Fruit fly (Drosophila melanogaster) whole organism, embryonic: ENCODE measurements around the gene CG31445.

Experiments used
- Blimp-1 ChIP-seq: fragments of 200-800 bp; sonication (Bioruptor generic); optimal IDR thresholded peaks from 3 replicates; lab custom pipeline; 2018; ENCODE audit warnings: missing biosample characterization, missing genetic modification characterization, mild to moderate bottlenecking, moderate library complexity, missing genetic modification reagents
- CG1024 ChIP-seq: fragments of 200-800 bp; sonication (Bioruptor generic); IDR thresholded peaks from 2 replicates; pipeline ENCODE4 v1.3.6; 2022; ENCODE audit warnings: missing biosample characterization, missing genetic modification characterization
- CG10959 ChIP-seq: fragments of 200-800 bp; sonication (Bioruptor generic); IDR thresholded peaks from 2 replicates; pipeline ENCODE4 v1.3.6; 2022; ENCODE audit warnings: missing biosample characterization, missing genetic modification characterization
- CG10979 ChIP-seq: fragments of 200-800 bp; sonication (Bioruptor generic); optimal IDR thresholded peaks from 2 replicates; lab custom pipeline; 2018; ENCODE audit warnings: missing biosample characterization, mild to moderate bottlenecking, missing genetic modification characterization, moderate library complexity
- CG12236 ChIP-seq: fragments of 200-800 bp; sonication (Bioruptor generic); optimal IDR thresholded peaks from 2 replicates; lab custom pipeline; 2016; ENCODE audit warnings: missing biosample characterization, missing genetic modification characterization
- CG14710 ChIP-seq: fragments of 200-800 bp; sonication (Bioruptor generic); optimal IDR thresholded peaks from 3 replicates; lab custom pipeline; 2019; ENCODE audit warnings: missing biosample characterization, mild to moderate bottlenecking, missing genetic modification characterization, moderate library complexity
- CG15269 ChIP-seq: fragments of 200-800 bp; sonication (Bioruptor generic); optimal IDR thresholded peaks from 2 replicates; lab custom pipeline; 2018; ENCODE audit warnings: missing biosample characterization, mild to moderate bottlenecking, missing genetic modification characterization, moderate library complexity
- CG16779 ChIP-seq: fragments of 200-800 bp; sonication (Bioruptor generic); IDR thresholded peaks from 2 replicates; pipeline ENCODE4 v1.3.6; 2022; ENCODE audit warnings: missing biosample characterization, missing genetic modification characterization
- CG17361 ChIP-seq: fragments of 200-800 bp; sonication (Bioruptor generic); IDR thresholded peaks from 3 replicates; pipeline ENCODE4 v1.3.6; 2022; ENCODE audit warnings: missing biosample characterization, missing genetic modification characterization
- CG18262 ChIP-seq: fragments of 200-800 bp; optimal IDR thresholded peaks from 3 replicates; lab custom pipeline; 2019; ENCODE audit warnings: missing biosample characterization, mild to moderate bottlenecking, missing genetic modification characterization, moderate library complexity
- CG31224 ChIP-seq: fragments of 200-800 bp; sonication (Bioruptor generic); IDR thresholded peaks from 2 replicates; pipeline ENCODE4 v1.3.6; 2022; ENCODE audit warnings: missing biosample characterization, missing genetic modification characterization
- CG31441 ChIP-seq: fragments of 200-800 bp; sonication (Bioruptor generic); IDR thresholded peaks from 2 replicates; pipeline ENCODE4 v1.3.6; 2022; ENCODE audit warnings: missing biosample characterization, missing genetic modification characterization
- CG32767 ChIP-seq: fragments of 200-800 bp; sonication (Bioruptor generic); IDR thresholded peaks from 2 replicates; pipeline ENCODE4 v1.3.6; 2022; ENCODE audit warnings: missing biosample characterization, missing genetic modification characterization
- CG33213 ChIP-seq: fragments of 200-800 bp; sonication (Bioruptor generic); optimal IDR thresholded peaks from 3 replicates; lab custom pipeline; 2016; ENCODE audit warnings: missing biosample characterization, missing genetic modification characterization
- CG6254 ChIP-seq: fragments of 200-800 bp; sonication (Bioruptor generic); optimal IDR thresholded peaks from 3 replicates; lab custom pipeline; 2017; ENCODE audit warnings: mild to moderate bottlenecking, missing biosample characterization, missing genetic modification reagents, missing genetic modification characterization
- CG8478 ChIP-seq: fragments of >200 bp; optimal IDR thresholded peaks from 2 replicates; lab custom pipeline; 2018
- CG9876 ChIP-seq: fragments of 200-800 bp; sonication (Bioruptor generic); optimal IDR thresholded peaks from 2 replicates; lab custom pipeline; 2016; ENCODE audit warnings: missing biosample characterization, missing genetic modification characterization
- Camta ChIP-seq: fragments of 200-800 bp; sonication (Bioruptor generic); optimal IDR thresholded peaks from 2 replicates; lab custom pipeline; 2016; ENCODE audit warnings: missing biosample characterization, missing genetic modification characterization
- CrebB ChIP-seq: fragments of 200-800 bp; sonication (Bioruptor generic); optimal IDR thresholded peaks from 3 replicates; lab custom pipeline; 2018; ENCODE audit warnings: missing biosample characterization, mild to moderate bottlenecking, missing genetic modification characterization
- D19A ChIP-seq: fragments of 200-800 bp; optimal IDR thresholded peaks from 3 replicates; lab custom pipeline; 2019; ENCODE audit warnings: missing biosample characterization, mild to moderate bottlenecking, missing genetic modification characterization, moderate library complexity
- D19B ChIP-seq: fragments of 200-800 bp; sonication (Bioruptor generic); optimal IDR thresholded peaks from 2 replicates; lab custom pipeline; 2017; ENCODE audit warnings: missing biosample characterization, mild to moderate bottlenecking, missing genetic modification characterization
- Dip2 ChIP-seq: fragments of 200-800 bp; sonication (Bioruptor generic); IDR thresholded peaks from 2 replicates; pipeline ENCODE4 v1.3.6; 2022; ENCODE audit warnings: missing biosample characterization, missing genetic modification characterization
- Drgx ChIP-seq: fragments of 200-800 bp; sonication (Bioruptor generic); IDR thresholded peaks from 2 replicates; pipeline ENCODE4 v1.3.6; 2022; ENCODE audit warnings: missing biosample characterization, missing genetic modification characterization
- Ets65A ChIP-seq: fragments of 200-800 bp; sonication (Bioruptor generic); peaks from one replicate; lab custom pipeline; 2016; ENCODE audit warnings: missing biosample characterization, missing genetic modification characterization
- Hr39 ChIP-seq: fragments of >200 bp; optimal IDR thresholded peaks from 2 replicates; lab custom pipeline; 2017
- Lim3 ChIP-seq: fragments of 200-800 bp; sonication (Bioruptor generic); IDR thresholded peaks from 2 replicates; pipeline ENCODE4 v1.3.6; 2022; ENCODE audit warnings: missing biosample characterization, missing genetic modification characterization
- da ChIP-seq: fragments of 200-800 bp; sonication (Bioruptor generic); optimal IDR thresholded peaks from 2 replicates; lab custom pipeline; 2016; ENCODE audit warnings: missing biosample characterization, missing genetic modification characterization
- fd64A ChIP-seq: fragments of 200-800 bp; sonication (Bioruptor generic); optimal IDR thresholded peaks from 3 replicates; lab custom pipeline; 2018; ENCODE audit warnings: missing biosample characterization, mild to moderate bottlenecking, missing genetic modification characterization
- jigr1 ChIP-seq: fragments of 200-800 bp; sonication (Bioruptor generic); IDR thresholded peaks from 3 replicates; pipeline ENCODE4 v1.3.6; 2022; ENCODE audit warnings: missing biosample characterization, missing genetic modification characterization
- jumu ChIP-seq: fragments of 200-800 bp; sonication (Bioruptor generic); optimal IDR thresholded peaks from 3 replicates; lab custom pipeline; 2016; ENCODE audit warnings: missing biosample characterization, missing genetic modification characterization
- nom ChIP-seq: fragments of 200-800 bp; sonication (Bioruptor generic); optimal IDR thresholded peaks from 2 replicates; lab custom pipeline; 2017; ENCODE audit warnings: missing biosample characterization, missing genetic modification characterization, mild to moderate bottlenecking, moderate library complexity, missing genetic modification reagents
- p53 ChIP-seq: fragments of 200-800 bp; sonication (Bioruptor generic); optimal IDR thresholded peaks from 2 replicates; lab custom pipeline; 2016; ENCODE audit warnings: missing biosample characterization, missing genetic modification characterization
- phol ChIP-seq: fragments of 200-800 bp; sonication (Bioruptor generic); optimal IDR thresholded peaks from 3 replicates; lab custom pipeline; 2018; ENCODE audit warnings: missing biosample characterization, mild to moderate bottlenecking, missing genetic modification characterization, moderate library complexity
- prd ChIP-seq, 3 experiments: fragments of >200 bp in 2 of 3; fragments of 200-800 bp in 1 of 3; sonication (Bioruptor generic) in 1 of 3; optimal IDR thresholded peaks in 2 of 3; IDR thresholded peaks in 1 of 3; 2 replicates in 2 of 3; 3 replicates in 1 of 3; pipeline versions ENCODE4 v1.3.6 to Lab custom; 2017 to 2022; ENCODE audit warnings: missing biosample characterization in 1 of 3, missing genetic modification characterization in 1 of 3
- row ChIP-seq: fragments of 200-800 bp; sonication (Bioruptor generic); IDR thresholded peaks from 3 replicates; pipeline ENCODE4 v1.3.6; 2022; ENCODE audit warnings: missing biosample characterization, missing genetic modification characterization
- sisA ChIP-seq: fragments of 200-800 bp; sonication (Bioruptor generic); IDR thresholded peaks from 2 replicates; pipeline ENCODE4 v1.3.6; 2022; ENCODE audit warnings: missing biosample characterization, missing genetic modification characterization
- slou ChIP-seq: fragments of 200-800 bp; sonication (Bioruptor generic); optimal IDR thresholded peaks from 3 replicates; lab custom pipeline; 2016; ENCODE audit warnings: missing biosample characterization, missing genetic modification characterization
- so ChIP-seq: fragments of 200-800 bp; sonication (Bioruptor generic); IDR thresholded peaks from 3 replicates; pipeline ENCODE4 v1.3.6; 2022; ENCODE audit warnings: missing biosample characterization, missing genetic modification characterization
- stwl ChIP-seq: fragments of 200-800 bp; sonication (Bioruptor generic); optimal IDR thresholded peaks from 3 replicates; lab custom pipeline; 2018; ENCODE audit warnings: missing biosample characterization, mild to moderate bottlenecking, missing genetic modification characterization, moderate library complexity
- tgo ChIP-seq: fragments of 200-800 bp; sonication (Bioruptor generic); IDR thresholded peaks from 3 replicates; pipeline ENCODE4 v1.3.6; 2022; ENCODE audit warnings: missing biosample characterization, missing genetic modification characterization

Gene CG31445

dm6 chr3R:29280633-29281572 lies 36.3 kb upstream of the CG31445 start (continued):
- TF ChIP-seq D19B, result no peak
- TF ChIP-seq CG8478 (lab: Kevin White, UChicago), result peak; percentile 43
- TF ChIP-seq tgo (GFP tag; lab: Robert Waterston, UW), result no peak
- TF ChIP-seq da, result no peak
- no peak for TF ChIP-seq Lim3
- no peak for TF ChIP-seq CG1024 (GFP tag; lab: Robert Waterston, UW)
- no peak for TF ChIP-seq CG10959
- TF ChIP-seq CG32767 (GFP tag; lab: Robert Waterston, UW), result peak; percentile 42; the same call in 1 of the 2 replicates
- TF ChIP-seq so (GFP tag; lab: Robert Waterston, UW), result no peak
- no peak for TF ChIP-seq CG6254
- TF ChIP-seq CrebB (tag; lab: Kevin White, UChicago), result no peak
- TF ChIP-seq, all 482 proteins: peak for 23

dm6 chr3R:29279557-29280203 lies 35.1 kb upstream of the CG31445 start:
- TF ChIP-seq CG18262 (tag; lab: Kevin White, UChicago), result peak; percentile 14
- no peak for TF ChIP-seq jumu (GFP tag; lab: Kevin White, UChicago)
- no peak for TF ChIP-seq CG15269
- no peak for TF ChIP-seq CG9876
- TF ChIP-seq Drgx (GFP tag; lab: Robert Waterston, UW), result peak; percentile 24; the same call in 1 of the 2 replicates
- no peak for TF ChIP-seq CG12236 (GFP tag; lab: Kevin White, UChicago)
- TF ChIP-seq row (GFP tag; lab: Robert Waterston, UW), result peak; percentile 30; the same call in 2 of the 3 replicates
- peak; percentile 25 for TF ChIP-seq D19A
- no peak for TF ChIP-seq p53
- TF ChIP-seq phol (tag; lab: Kevin White, UChicago), result no peak
- TF ChIP-seq jigr1 (GFP tag; lab: Robert Waterston, UW), result no peak
- peak; percentile 86 for TF ChIP-seq nom (GFP tag; lab: Kevin White, UChicago)
- TF ChIP-seq CG1024 (GFP tag; lab: Robert Waterston, UW), result no peak
- TF ChIP-seq CG16779 (GFP tag; lab: Robert Waterston, UW), result no peak
- TF ChIP-seq CG17361 (GFP tag; lab: Robert Waterston, UW), result 0 out of 3 replicates have a peak, but pooled peaks have one; percentile 25
- no peak for TF ChIP-seq slou (GFP tag; lab: Kevin White, UChicago)
- TF ChIP-seq Dip2, result no peak
- TF ChIP-seq Lim3, result no peak
- TF ChIP-seq Camta (GFP tag; lab: Kevin White, UChicago), result no peak
- TF ChIP-seq fd64A (GFP tag; lab: Kevin White, UChicago), result no peak
- peak; percentile 6 for TF ChIP-seq CG14710 (tag; lab: Kevin White, UChicago)
- TF ChIP-seq stwl (tag; lab: Kevin White, UChicago), result no peak
- peak; percentile 4 for TF ChIP-seq Blimp-1 (GFP tag; lab: Kevin White, UChicago)
- TF ChIP-seq CG31441, result no peak
- TF ChIP-seq CG33213 (GFP tag; lab: Kevin White, UChicago), result no peak
- no peak for TF ChIP-seq sisA
- peak; percentile 20 for TF ChIP-seq D19B
- peak; percentile 9 for TF ChIP-seq CG10979 (tag; lab: Kevin White, UChicago)
- no peak for TF ChIP-seq CG31224 (GFP tag; lab: Robert Waterston, UW)
- TF ChIP-seq prd (optimal IDR thresholded peaks at IDR 0.05; lab: Kevin White, UChicago), result no peak
- 0 out of 3 replicates have a peak, but pooled peaks have one; percentile 5 for TF ChIP-seq prd (GFP tag; IDR thresholded peaks at IDR 0.05; lab: Robert Waterston, UW)
- no peak for TF ChIP-seq Ets65A (GFP tag; lab: Kevin White, UChicago)
- TF ChIP-seq Hr39 (lab: Kevin White, UChicago), result no peak
